Fruit fly (Drosophila melanogaster): ENCODE data around the gene Cyp4d1.

Cyp4d1 gene

DNA sequence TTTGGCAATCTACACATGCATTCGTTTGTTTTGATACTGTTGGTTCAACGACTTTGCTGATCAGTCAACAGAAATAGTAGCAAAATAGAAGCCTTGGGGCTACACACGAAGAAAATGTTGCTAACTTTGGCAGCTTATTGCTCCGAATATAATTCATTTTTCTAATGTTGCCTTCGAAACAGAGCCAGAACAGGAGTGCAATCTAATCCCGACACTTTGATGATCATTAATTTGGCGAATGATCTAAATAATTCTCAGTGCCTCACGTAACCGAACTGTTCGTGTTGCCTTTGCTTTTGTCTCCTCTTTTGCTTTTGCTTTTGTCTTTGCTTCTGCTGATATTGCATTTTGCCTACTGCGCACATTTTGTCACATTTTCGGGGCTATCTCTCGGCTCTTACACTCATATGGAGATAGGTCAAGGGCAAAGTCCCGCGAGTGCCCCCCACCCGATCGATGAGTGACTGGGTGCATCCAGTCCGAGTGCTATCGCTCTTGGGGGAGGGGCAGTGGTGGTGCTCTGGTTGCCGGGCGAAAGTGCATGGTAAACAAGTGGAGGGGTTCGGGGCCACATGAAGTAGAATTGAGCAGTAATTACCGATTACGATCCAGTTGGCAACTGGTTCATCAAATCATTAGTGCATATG lies 34.2 kb upstream of the Cyp4d1 start (continued):
- peak; percentile 75 for TF ChIP-seq OdsH (GFP tag; optimal IDR thresholded peaks at IDR 0.05)
- TF ChIP-seq br (GFP tag; optimal IDR thresholded peaks at IDR 0.05): peak; percentile 81
- peak; percentile 71 for TF ChIP-seq Hnf4 (GFP tag; optimal IDR thresholded peaks at IDR 0.05)
- TF ChIP-seq Dif (GFP tag; optimal IDR thresholded peaks at IDR 0.05; ENCODE audit: partially characterized antibody): no peak
- TF ChIP-seq rgr (GFP tag; optimal IDR thresholded peaks at IDR 0.05): peak; percentile 82
- TF ChIP-seq usp (GFP tag; optimal IDR thresholded peaks at IDR 0.05): no peak
- TF ChIP-seq jim (GFP tag; optimal IDR thresholded peaks at IDR 0.05): no peak
- TF ChIP-seq Myc (optimal IDR thresholded peaks at IDR 0.05): no peak
- TF ChIP-seq woc (GFP tag; optimal IDR thresholded peaks at IDR 0.05): peak; percentile 18
- TF ChIP-seq dsf (GFP tag; optimal IDR thresholded peaks at IDR 0.05; ENCODE audit: borderline replicate concordance): no peak
- no peak for TF ChIP-seq N (GFP tag; optimal IDR thresholded peaks at IDR 0.05)
- peak; percentile 87 for TF ChIP-seq h (GFP tag; optimal IDR thresholded peaks at IDR 0.05)
- TF ChIP-seq CrebA (GFP tag; optimal IDR thresholded peaks at IDR 0.05; ENCODE audit: borderline replicate concordance): no peak

- peak; percentile 95 for TF ChIP-seq Dif (GFP tag; optimal IDR thresholded peaks at IDR 0.05; ENCODE audit: partially characterized antibody)
- peak; percentile 47 for TF ChIP-seq Hr83 (GFP tag; optimal IDR thresholded peaks at IDR 0.05; ENCODE audit: poor library complexity, severe bottlenecking)
- no peak for TF ChIP-seq ey (GFP tag; optimal IDR thresholded peaks at IDR 0.05)
- no peak for TF ChIP-seq CG9705 (GFP tag; optimal IDR thresholded peaks at IDR 0.05)
- peak; percentile 85 to 94 for TF ChIP-seq dl (GFP tag; optimal IDR thresholded peaks at IDR 0.05; ENCODE audit: insufficient read depth in 1 of 2, partially characterized antibody in 2 of 2)
- peak; percentile 23 for TF ChIP-seq Vsx2 (GFP tag; optimal IDR thresholded peaks at IDR 0.05; ENCODE audit: partially characterized antibody)
- peak; percentile 42 for TF ChIP-seq Rel (GFP tag; optimal IDR thresholded peaks at IDR 0.05)
- peak; percentile 70 for TF ChIP-seq Rel (tag; optimal IDR thresholded peaks at IDR 0.05)
- TF ChIP-seq Hnf4 (GFP tag; optimal IDR thresholded peaks at IDR 0.05): peak; percentile 41
- TF ChIP-seq lola (GFP tag; optimal IDR thresholded peaks at IDR 0.05): no peak
- TF ChIP-seq h (GFP tag; optimal IDR thresholded peaks at IDR 0.05): peak; percentile 69
- TF ChIP-seq br (GFP tag; optimal IDR thresholded peaks at IDR 0.05): peak; percentile 5
Measured at dm6 chrX:2194208-2195094, 32.5 kb upstream of the Cyp4d1 start.

DNA sequence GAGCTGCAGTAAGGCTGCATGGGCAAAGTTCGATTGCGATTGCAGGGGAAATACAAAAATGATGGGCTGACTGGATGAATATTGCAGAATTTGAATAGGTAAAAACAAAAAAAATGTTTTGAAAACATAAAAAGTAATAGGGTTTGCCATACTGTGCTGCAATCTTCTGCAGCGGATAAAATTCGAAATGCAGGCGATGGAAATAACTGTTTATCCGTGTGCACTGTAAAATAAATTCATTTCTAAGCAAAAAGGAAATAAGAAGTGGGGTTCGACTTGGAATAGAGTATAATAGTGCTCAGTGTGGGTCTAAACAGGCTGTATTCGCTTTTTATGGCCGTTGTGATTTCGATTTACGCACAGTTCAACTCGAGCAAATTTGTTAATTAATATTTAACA lies 31.8 kb upstream of the Cyp4d1 start, which contains the start of gene CG14053:
TSS of gene CG14053 (minus strand) at position 101 of the 399 bp plus-strand sequence.
- no peak for TF ChIP-seq ey (GFP tag; optimal IDR thresholded peaks at IDR 0.05)
- TF ChIP-seq fru (GFP tag; optimal IDR thresholded peaks at IDR 0.05): no peak
- TF ChIP-seq Rel (GFP tag; optimal IDR thresholded peaks at IDR 0.05): no peak
- peak; percentile 82 for TF ChIP-seq Rel (tag; optimal IDR thresholded peaks at IDR 0.05)
- TF ChIP-seq N (GFP tag; optimal IDR thresholded peaks at IDR 0.05): no peak
- no peak for TF ChIP-seq Mio (GFP tag; optimal IDR thresholded peaks at IDR 0.05)
- no peak for TF ChIP-seq Jra (GFP tag; optimal IDR thresholded peaks at IDR 0.05)
- TF ChIP-seq Vsx2 (GFP tag; optimal IDR thresholded peaks at IDR 0.05; ENCODE audit: partially characterized antibody): no peak
- no peak for TF ChIP-seq dmrt93B (GFP tag; optimal IDR thresholded peaks at IDR 0.05)

- TF ChIP-seq woc (GFP tag; optimal IDR thresholded peaks at IDR 0.05) (no peak), rgr (GFP tag; optimal IDR thresholded peaks at IDR 0.05) (no peak), sage (GFP tag; optimal IDR thresholded peaks at IDR 0.05) (no peak), sv (GFP tag; optimal IDR thresholded peaks at IDR 0.05) (no peak), Abd-B (GFP tag; optimal IDR thresholded peaks at IDR 0.05) (no peak), N (GFP tag; optimal IDR thresholded peaks at IDR 0.05) (no peak), CrebA (GFP tag; optimal IDR thresholded peaks at IDR 0.05; ENCODE audit: borderline replicate concordance) (no peak), Myc (optimal IDR thresholded peaks at IDR 0.05) (no peak), Dif (GFP tag; optimal IDR thresholded peaks at IDR 0.05; ENCODE audit: partially characterized antibody) (no peak), brk (GFP tag; optimal IDR thresholded peaks at IDR 0.05) (no peak)
Measured at dm6 chrX:2193158-2193557, 31.2 kb upstream of the Cyp4d1 start.
